Worm (Caenorhabditis elegans): ENCODE results near the gene gpa-18.
"Not testable (repeated sequence)": the region's sequence is repeated elsewhere in the genome, so short reads cannot be mapped to it uniquely, and the experiment has no call there.

ce11 chrIV:5162941-5163340 lies 32.5 kb downstream of the gpa-18 start, which contains the start of the genes nspd-3 and C24D10.2:
- TF ChIP-seq mls-2 (tag; optimal IDR thresholded peaks at IDR 0.05); lsy-2 (tag; optimal IDR thresholded peaks at IDR 0.05); elt-1 (tag; optimal IDR thresholded peaks at IDR 0.05; ENCODE audit: borderline replicate concordance, insufficient read depth); elt-3 (tag; optimal IDR thresholded peaks at IDR 0.05); nhr-237 (tag; optimal IDR thresholded peaks at IDR 0.05); ztf-11 (tag; optimal IDR thresholded peaks at IDR 0.05); snpc-4 (tag; optimal IDR thresholded peaks at IDR 0.05); blmp-1 (tag; optimal IDR thresholded peaks at IDR 0.05); unc-39 (tag; optimal IDR thresholded peaks at IDR 0.05); nhr-28 (tag; optimal IDR thresholded peaks at IDR 0.05): not testable (repeated sequence)
